Fruit fly (Drosophila melanogaster) ovary, adult (tissue): ENCODE data around the gene CG33648.

Source experiments
- CG17801 ChIP-seq: fragments of 200-800 bp; optimal IDR thresholded peaks from 2 replicates; lab custom pipeline; 2019; ENCODE audit warnings: missing biosample characterization, mild to moderate bottlenecking, missing genetic modification characterization, moderate library complexity; ENCODE audit not compliant: partially characterized antibody

CG33648 gene

DNA sequence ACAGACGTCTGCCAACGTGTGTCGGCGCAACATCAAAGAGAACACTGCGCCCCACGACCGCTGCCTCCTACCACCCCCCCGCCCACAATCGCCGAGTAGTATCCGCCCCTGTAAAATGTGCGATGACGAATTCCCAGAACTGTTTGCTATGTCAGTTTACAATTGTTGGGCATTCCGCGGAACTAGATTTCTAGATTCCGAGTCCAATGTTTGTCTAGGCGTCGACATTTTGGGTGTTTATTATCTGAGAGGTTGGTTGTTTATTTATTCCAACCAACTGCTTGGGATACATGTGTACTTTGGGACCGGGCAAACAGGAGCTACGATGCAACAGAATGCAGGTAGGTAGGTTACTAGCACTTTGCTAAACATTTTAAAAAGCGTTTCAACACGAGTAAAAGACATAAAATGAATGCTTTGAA lies 21.2 kb downstream of the CG33648 start:
- no peak for TF ChIP-seq CG17801 (GFP tag; lab: Kevin White, UChicago)

dm6 chr2L:14546629-14547366 lies 22.7 kb downstream of the CG33648 start:
- TF ChIP-seq CG17801 (GFP tag; lab: Kevin White, UChicago): no peak

dm6 chr2L:14549009-14549408 lies 24.9 kb downstream of the CG33648 start, which contains the start of gene CG4218:
Gene CG4218 (minus strand): TSS chr2L:14549109.
- TF ChIP-seq CG17801 (GFP tag; lab: Kevin White, UChicago): no peak

DNA sequence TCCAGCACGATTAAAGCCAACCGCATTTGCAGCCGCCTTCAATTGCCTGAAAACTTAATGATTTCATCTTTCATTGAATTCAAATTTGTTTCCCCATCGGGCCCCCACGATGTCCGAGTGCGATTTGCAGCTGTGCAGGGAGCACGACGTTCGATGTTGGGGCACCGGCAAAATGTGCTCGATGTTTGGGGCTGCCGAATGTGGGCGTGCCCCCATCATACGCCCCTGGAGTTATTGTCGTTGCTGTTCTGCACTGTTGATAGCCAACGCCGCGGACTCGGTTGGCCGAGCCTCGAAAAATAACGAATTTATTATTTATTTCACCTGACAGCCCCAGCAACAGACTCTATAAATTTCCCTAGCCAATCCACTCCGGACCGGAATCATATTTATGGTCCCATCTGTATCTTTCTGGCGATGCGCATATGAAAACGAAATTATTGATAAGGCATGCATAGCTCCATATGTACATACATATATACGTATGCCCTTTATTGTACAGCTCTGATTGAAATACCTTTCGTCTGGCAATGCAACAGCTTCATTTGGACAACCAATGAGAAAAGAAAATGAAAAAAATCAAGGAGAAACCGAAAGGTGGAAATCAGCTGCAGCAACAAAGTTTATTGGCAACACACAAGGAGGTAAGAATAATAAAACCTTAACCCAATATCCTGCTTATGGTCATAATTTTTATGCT lies 26.7 kb downstream of the CG33648 start:
- no peak for TF ChIP-seq CG17801 (GFP tag; lab: Kevin White, UChicago)

DNA sequence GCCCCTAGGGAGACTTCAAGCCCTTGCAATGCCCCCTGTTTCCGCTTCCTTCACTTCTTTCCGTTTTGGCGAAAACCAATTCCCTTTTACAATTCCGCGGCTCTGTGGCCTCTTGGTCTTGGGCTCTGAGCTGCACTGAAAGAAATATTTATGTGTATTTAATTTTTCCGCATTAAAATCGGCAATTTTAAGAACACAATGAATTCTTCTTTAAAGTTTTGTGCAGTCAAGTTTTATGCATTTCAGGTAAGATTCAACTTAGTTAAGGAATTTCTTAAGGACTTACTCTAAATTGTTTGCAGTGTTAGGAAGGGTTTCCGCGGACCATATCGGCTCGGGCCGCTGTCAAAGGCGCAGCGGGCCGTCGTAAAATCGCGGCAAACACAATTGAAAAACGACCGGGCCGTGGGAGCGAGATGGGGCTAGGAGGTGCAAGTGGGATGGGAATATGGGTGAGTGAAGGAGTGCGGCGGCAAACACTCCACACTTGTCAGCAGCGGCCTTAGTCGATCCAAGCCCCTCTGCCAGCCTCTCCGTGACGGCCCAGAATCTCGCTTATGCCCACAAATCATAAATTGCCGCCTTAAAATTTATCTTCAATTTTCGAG lies 28.1 kb downstream of the CG33648 start:
- no peak for TF ChIP-seq CG17801 (GFP tag; lab: Kevin White, UChicago)

DNA sequence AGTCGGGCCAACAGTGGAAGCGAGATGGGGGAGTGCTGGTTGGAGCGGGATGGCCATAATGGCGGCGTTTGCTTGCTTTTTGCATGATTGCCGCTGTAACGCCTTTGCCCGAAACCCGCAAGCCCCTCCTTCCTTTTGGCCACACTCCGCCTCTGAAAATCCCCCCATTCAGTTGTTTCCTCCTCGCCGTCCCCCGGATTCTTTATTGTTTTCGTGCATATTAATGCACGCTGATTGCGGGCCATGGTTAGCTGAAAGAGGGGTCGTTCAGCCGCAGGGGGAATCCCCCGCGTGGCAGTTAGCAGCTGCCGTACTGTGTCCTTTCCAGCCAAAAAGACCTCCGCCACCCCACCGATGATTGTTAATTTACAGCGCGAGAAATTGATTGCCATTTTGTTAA lies 28.7 kb downstream of the CG33648 start:
- TF ChIP-seq CG17801 (GFP tag; lab: Kevin White, UChicago): no peak

- no peak for TF ChIP-seq CG17801 (GFP tag; lab: Kevin White, UChicago)
Measured at dm6 chr2L:14553868-14554591, 29.9 kb downstream of the CG33648 start.

dm6 chr2L:14554592-14554887 lies 30.4 kb downstream of the CG33648 start:
- no peak for TF ChIP-seq CG17801 (GFP tag; lab: Kevin White, UChicago)

DNA sequence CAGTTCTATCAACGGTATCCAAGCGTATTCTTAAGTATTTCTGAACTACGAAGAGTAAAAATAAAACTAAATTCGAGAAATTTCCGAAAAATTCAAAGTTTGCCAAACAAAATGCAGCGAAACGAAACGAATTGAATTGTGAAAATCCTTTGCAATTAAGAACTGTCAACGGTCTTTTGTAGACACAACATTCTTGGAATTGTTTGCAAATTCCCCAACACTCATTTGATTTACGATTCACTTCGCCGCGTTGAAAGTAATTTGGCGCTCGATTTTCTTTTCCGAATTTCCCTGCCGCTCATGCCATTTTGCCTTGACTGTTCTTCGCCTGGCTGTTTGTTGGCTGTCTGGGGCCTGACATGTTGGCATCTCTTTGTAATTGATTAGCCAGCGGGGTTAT lies 32.1 kb downstream of the CG33648 start:
- no peak for TF ChIP-seq CG17801 (GFP tag; lab: Kevin White, UChicago)

DNA sequence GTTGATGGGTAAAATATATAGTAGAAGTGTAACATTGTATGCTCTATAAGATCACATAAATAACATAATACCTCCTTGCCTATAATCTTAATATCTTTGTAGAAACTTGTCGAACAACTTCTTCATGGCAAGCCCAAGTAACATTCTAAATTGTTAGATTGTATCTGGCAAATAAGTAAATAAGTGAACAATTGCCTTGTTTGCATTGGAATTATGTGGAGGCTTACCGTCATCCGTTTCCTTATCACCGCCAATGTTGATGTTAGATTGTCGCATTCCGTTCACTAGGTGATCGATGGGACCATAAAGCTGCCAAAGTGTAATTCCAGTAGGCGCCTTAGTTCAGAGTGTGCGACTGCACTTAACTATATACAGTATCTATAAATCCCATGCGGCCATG lies 32.7 kb downstream of the CG33648 start:
- TF ChIP-seq CG17801 (GFP tag; lab: Kevin White, UChicago): no peak

DNA sequence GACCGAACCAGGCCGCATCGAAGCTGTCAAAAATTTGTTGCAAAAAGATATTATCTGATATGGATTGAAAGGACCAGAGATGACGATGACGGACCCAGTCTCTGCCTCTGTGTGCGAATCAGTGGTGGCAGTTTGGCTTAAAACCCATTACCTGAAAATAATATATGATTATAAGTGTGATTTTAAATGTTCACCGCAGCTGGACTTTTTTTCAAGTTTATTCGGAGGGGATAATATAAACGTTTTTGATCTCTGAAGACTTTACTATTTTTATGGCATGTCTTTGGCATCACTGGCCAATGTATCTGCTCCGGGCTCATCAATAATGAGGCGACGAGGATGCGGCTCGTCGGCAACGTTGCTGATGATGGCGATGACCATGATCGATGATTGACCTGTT lies 33.6 kb downstream of the CG33648 start:
- no peak for TF ChIP-seq CG17801 (GFP tag; lab: Kevin White, UChicago)

DNA sequence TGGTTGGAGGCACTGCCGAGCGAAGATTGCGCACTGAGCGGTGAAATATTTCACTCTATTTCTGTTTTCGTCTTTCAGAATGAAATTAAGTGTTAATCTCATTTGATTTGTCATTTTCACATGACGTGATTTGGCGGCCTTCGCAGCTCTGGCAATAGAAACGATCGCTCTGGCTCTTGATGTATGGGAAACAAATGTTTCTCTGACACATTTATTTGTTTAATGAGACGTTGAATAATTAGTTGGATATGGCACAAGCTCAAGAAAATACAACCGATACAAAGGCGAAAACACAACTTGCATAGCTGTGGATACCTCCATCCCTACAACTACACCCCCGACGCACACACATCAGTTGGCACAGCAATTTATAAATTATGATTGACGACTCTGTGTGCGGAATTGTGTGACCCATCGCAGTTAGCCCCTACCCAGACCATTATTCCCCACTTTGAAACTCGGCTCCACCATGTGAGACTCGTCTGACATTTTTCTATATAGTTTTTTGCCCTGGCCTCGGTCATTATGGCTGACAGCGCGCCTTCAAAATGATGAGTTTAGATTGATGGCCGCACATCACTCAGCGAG lies 34.8 kb downstream of the CG33648 start:
- no peak for TF ChIP-seq CG17801 (GFP tag; lab: Kevin White, UChicago)

dm6 chr2L:14562320-14562719 lies 38.2 kb downstream of the CG33648 start:
- TF ChIP-seq CG17801 (GFP tag; lab: Kevin White, UChicago): no peak

DNA sequence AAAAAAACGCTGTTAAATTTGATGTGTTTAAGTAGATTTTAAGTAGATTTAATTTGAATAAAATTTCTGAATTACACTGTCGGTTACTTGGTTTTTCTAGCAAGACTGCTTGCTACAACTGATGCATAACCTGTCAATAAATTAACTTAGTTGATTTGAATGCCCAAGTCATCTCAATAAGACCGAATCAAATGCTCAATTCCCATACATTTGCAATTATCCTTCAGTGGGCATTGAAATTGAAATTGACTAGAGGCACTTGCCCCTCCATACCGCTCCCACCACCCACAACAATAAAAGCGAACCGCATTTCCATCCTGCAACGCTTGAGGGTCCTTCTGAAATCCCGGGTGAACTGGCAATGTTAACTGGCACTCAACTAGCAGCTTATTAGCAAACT lies 39.5 kb downstream of the CG33648 start, which contains the start of gene CG3473:
TSS of gene CG3473 (minus strand) at position 101 of the 400 bp plus-strand sequence.
- no peak for TF ChIP-seq CG17801 (GFP tag; lab: Kevin White, UChicago)
